Worm (Caenorhabditis elegans) whole organism, L4/young adult: ENCODE data around the gene srw-54.

ENCODE experiments used
- W03F9.2 ChIP-seq: fragments of 150-350 bp; optimal IDR thresholded peaks from 2 replicates; lab custom pipeline; 2014; ENCODE audit warnings: missing biosample characterization, missing genetic modification characterization
- him-1 ChIP-seq: sonication (generic microtip); optimal IDR thresholded peaks from 2 replicates; lab custom pipeline; 2016; ENCODE audit warnings: missing genotype, missing genetic modification reagents, missing genetic modification characterization, missing compliant biosample characterization

DNA sequence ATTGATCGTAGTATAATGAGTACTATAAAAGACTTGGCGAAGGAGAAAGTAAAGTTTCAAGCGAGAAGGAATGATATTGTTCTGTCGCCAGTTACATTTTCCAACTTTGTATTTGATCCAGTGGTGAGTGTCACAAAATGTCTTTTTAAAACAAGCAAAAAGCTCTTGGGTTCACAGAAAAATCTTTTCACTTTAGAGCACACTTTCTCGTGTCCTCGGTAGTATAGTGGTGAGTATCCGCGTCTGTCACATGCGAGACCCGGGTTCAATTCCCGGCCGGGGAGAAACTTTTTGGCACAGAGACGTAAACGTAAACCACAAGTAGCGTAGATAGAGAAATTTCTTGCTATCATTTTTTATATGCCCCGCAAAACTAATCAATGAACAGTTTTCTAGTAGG, 29.2 kb downstream of the srw-54 start:
- TF ChIP-seq him-1 (tag; lab: Kevin White, UChicago) (no peak), W03F9.2 (tag; lab: Kevin White, UChicago) (no peak)
